Fruit fly (Drosophila melanogaster) whole organism, embryonic: ENCODE results near the gene CG43796.

Experiments used
- Atf-2 ChIP-seq: fragments of 200-800 bp; sonication (Bioruptor generic); optimal IDR thresholded peaks from 2 replicates; lab custom pipeline; 2016; ENCODE audit warnings: missing biosample characterization, missing genetic modification characterization
- CG12659 ChIP-seq: fragments of 200-800 bp; sonication (Bioruptor generic); optimal IDR thresholded peaks from 3 replicates; lab custom pipeline; 2017; ENCODE audit warnings: mild to moderate bottlenecking, missing biosample characterization, missing genetic modification reagents, missing genetic modification characterization
- CG13123 ChIP-seq: fragments of 200-800 bp; sonication (Bioruptor generic); optimal IDR thresholded peaks from 2 replicates; lab custom pipeline; 2016; ENCODE audit warnings: missing biosample characterization, missing genetic modification characterization
- CG14050 ChIP-seq: fragments of 200-800 bp; sonication (Bioruptor generic); IDR thresholded peaks from 3 replicates; pipeline ENCODE4 v1.3.6; 2022; ENCODE audit warnings: missing biosample characterization, missing genetic modification characterization
- CG1529 ChIP-seq: fragments of 200-800 bp; sonication (Bioruptor generic); optimal IDR thresholded peaks from 3 replicates; lab custom pipeline; 2018; ENCODE audit warnings: missing biosample characterization, missing genetic modification characterization
- CG15696 ChIP-seq: fragments of 200-800 bp; sonication (Bioruptor generic); optimal IDR thresholded peaks from 2 replicates; lab custom pipeline; 2019; ENCODE audit warnings: missing biosample characterization, mild to moderate bottlenecking, missing genetic modification characterization, moderate library complexity
- CG1647 ChIP-seq: fragments of 200-800 bp; sonication (Bioruptor generic); optimal IDR thresholded peaks from 3 replicates; lab custom pipeline; 2016; ENCODE audit warnings: missing biosample characterization, missing genetic modification characterization
- CG17186 ChIP-seq: fragments of 200-800 bp; sonication (Bioruptor generic); optimal IDR thresholded peaks from 3 replicates; lab custom pipeline; 2017; ENCODE audit warnings: missing biosample characterization, missing genetic modification reagents, missing genetic modification characterization
- CG17568 ChIP-seq: fragments of 200-800 bp; sonication (Bioruptor generic); optimal IDR thresholded peaks from 2 replicates; lab custom pipeline; 2018; ENCODE audit warnings: missing biosample characterization, mild to moderate bottlenecking, missing genetic modification characterization, moderate library complexity
- CG18011 ChIP-seq: fragments of 200-800 bp; sonication (Bioruptor generic); optimal IDR thresholded peaks from 2 replicates; lab custom pipeline; 2017; ENCODE audit warnings: missing biosample characterization, missing genetic modification characterization, mild to moderate bottlenecking, moderate library complexity, missing genotype
- CG2129 ChIP-seq: fragments of 200-800 bp; sonication (Bioruptor generic); IDR thresholded peaks from 2 replicates; pipeline ENCODE4 v1.3.6; 2022; ENCODE audit warnings: missing biosample characterization, missing genetic modification characterization; ENCODE audit not compliant: partially characterized antibody
- CG2202 ChIP-seq: fragments of 200-800 bp; sonication (Bioruptor generic); optimal IDR thresholded peaks from 2 replicates; lab custom pipeline; 2018; ENCODE audit warnings: missing biosample characterization, mild to moderate bottlenecking, missing genetic modification characterization
- CG3065 ChIP-seq: fragments of 200-800 bp; sonication (Bioruptor generic); optimal IDR thresholded peaks from 2 replicates; lab custom pipeline; 2016; ENCODE audit warnings: missing biosample characterization, missing genetic modification characterization
- CG33557 ChIP-seq: fragments of 200-800 bp; sonication (Bioruptor generic); optimal IDR thresholded peaks from 2 replicates; lab custom pipeline; 2019; ENCODE audit warnings: missing biosample characterization, mild to moderate bottlenecking, missing genetic modification characterization, moderate library complexity
- CG3838 ChIP-seq: fragments of 200-800 bp; sonication (Bioruptor generic); optimal IDR thresholded peaks from 3 replicates; lab custom pipeline; 2016; ENCODE audit warnings: missing biosample characterization, missing genetic modification characterization
- CG3847 ChIP-seq: fragments of 200-800 bp; sonication (Bioruptor generic); IDR thresholded peaks from 2 replicates; pipeline ENCODE4 v1.3.6; 2022; ENCODE audit warnings: missing biosample characterization, missing genetic modification characterization
- CG4730 ChIP-seq: fragments of 200-800 bp; sonication (Bioruptor generic); IDR thresholded peaks from 2 replicates; pipeline ENCODE4 v1.3.6; 2022; ENCODE audit warnings: missing biosample characterization, missing genetic modification characterization
- CG7963 ChIP-seq: fragments of 200-800 bp; sonication (Bioruptor generic); IDR thresholded peaks from 3 replicates; pipeline ENCODE4 v1.3.6; 2022; ENCODE audit warnings: missing biosample characterization, missing genetic modification characterization; ENCODE audit not compliant: partially characterized antibody
- D ChIP-seq, 2 experiments: fragments of 200-800 bp in 1 of 2; fragments of >200 bp in 1 of 2; sonication (Bioruptor generic) in 1 of 2; optimal IDR thresholded peaks; 2 replicates in 1 of 2; 3 replicates in 1 of 2; lab custom pipeline; 2017; ENCODE audit warnings: mild to moderate bottlenecking in 1 of 2, missing biosample characterization in 1 of 2, missing genetic modification characterization in 1 of 2, missing genetic modification reagents in 1 of 2
- Dp ChIP-seq: fragments of 200-800 bp; sonication (Bioruptor generic); optimal IDR thresholded peaks from 2 replicates; lab custom pipeline; 2018; ENCODE audit warnings: missing biosample characterization, mild to moderate bottlenecking, missing genetic modification characterization, moderate library complexity
- E2f1 ChIP-seq: fragments of 200-800 bp; sonication (Bioruptor generic); IDR thresholded peaks from 2 replicates; pipeline ENCODE4 v1.3.6; 2022; ENCODE audit warnings: missing biosample characterization, missing genetic modification characterization
- GATAe ChIP-seq: fragments of 200-800 bp; sonication (Bioruptor generic); conservative IDR thresholded peaks from 2 replicates; pipeline ENCODE4 v1.3.6; 2022; ENCODE audit warnings: missing biosample characterization, missing genetic modification characterization
- HLH3B ChIP-seq: fragments of 200-800 bp; sonication (Bioruptor generic); IDR thresholded peaks from 2 replicates; pipeline ENCODE4 v1.3.6; 2022; ENCODE audit warnings: missing biosample characterization, missing genetic modification characterization
- Hr51 ChIP-seq, 2 experiments: fragments of 200-800 bp; sonication (Bioruptor generic); optimal IDR thresholded peaks; 2 replicates in 1 of 2; 3 replicates in 1 of 2; lab custom pipeline; 2016 to 2018; ENCODE audit warnings: missing biosample characterization in 2 of 2, missing genetic modification characterization in 2 of 2, mild to moderate bottlenecking in 1 of 2, moderate library complexity in 1 of 2
- Myb ChIP-seq: fragments of 200-800 bp; sonication (Bioruptor generic); optimal IDR thresholded peaks from 2 replicates; lab custom pipeline; 2016; ENCODE audit warnings: missing biosample characterization, missing genetic modification characterization
- NfI ChIP-seq: fragments of 200-800 bp; sonication (Bioruptor generic); optimal IDR thresholded peaks from 3 replicates; lab custom pipeline; 2018; ENCODE audit warnings: missing biosample characterization, mild to moderate bottlenecking, missing genetic modification characterization, moderate library complexity
- Ssrp ChIP-seq: fragments of 200-800 bp; sonication (Bioruptor generic); optimal IDR thresholded peaks from 2 replicates; lab custom pipeline; 2018; ENCODE audit warnings: missing biosample characterization, mild to moderate bottlenecking, missing genetic modification characterization, moderate library complexity
- TFAM ChIP-seq: fragments of 200-800 bp; sonication (Bioruptor generic); optimal IDR thresholded peaks from 2 replicates; lab custom pipeline; 2017; ENCODE audit warnings: missing biosample characterization, missing genetic modification characterization, inconsistent platforms
- Tbp ChIP-seq: fragments of >200 bp; optimal IDR thresholded peaks from 2 replicates; lab custom pipeline; 2018; ENCODE audit warnings: missing biosample characterization, missing genetic modification characterization
- ac ChIP-seq: fragments of 200-800 bp; sonication (Bioruptor generic); optimal IDR thresholded peaks from 3 replicates; lab custom pipeline; 2017; ENCODE audit warnings: missing biosample characterization, mild to moderate bottlenecking, missing genetic modification characterization
- ara ChIP-seq: fragments of 200-800 bp; sonication (Bioruptor generic); IDR thresholded peaks from 2 replicates; pipeline ENCODE4 v1.3.6; 2022; ENCODE audit warnings: missing biosample characterization, missing genetic modification characterization
- ato ChIP-seq: fragments of 200-800 bp; sonication (Bioruptor generic); IDR thresholded peaks from 2 replicates; pipeline ENCODE4 v1.3.6; 2022; ENCODE audit warnings: missing biosample characterization, missing genetic modification characterization; ENCODE audit not compliant: partially characterized antibody
- az2 ChIP-seq: fragments of 200-800 bp; sonication (Bioruptor generic); optimal IDR thresholded peaks from 3 replicates; lab custom pipeline; 2016; ENCODE audit warnings: missing biosample characterization, missing genetic modification characterization
- chm ChIP-seq: fragments of 200-800 bp; sonication (Bioruptor generic); IDR thresholded peaks from 2 replicates; pipeline ENCODE4 v1.3.6; 2022; ENCODE audit warnings: missing biosample characterization, missing genetic modification characterization
- disco-r ChIP-seq: fragments of 200-800 bp; sonication (Bioruptor generic); optimal IDR thresholded peaks from 2 replicates; lab custom pipeline; 2016; ENCODE audit warnings: missing biosample characterization, missing genetic modification characterization
- fd102C ChIP-seq: fragments of 200-800 bp; sonication (Bioruptor generic); optimal IDR thresholded peaks from 2 replicates; lab custom pipeline; 2018; ENCODE audit warnings: missing biosample characterization, mild to moderate bottlenecking, missing genetic modification characterization, moderate library complexity
- ftz-f1 ChIP-seq: fragments of 200-800 bp; sonication (Bioruptor generic); optimal IDR thresholded peaks from 2 replicates; lab custom pipeline; 2016; ENCODE audit warnings: missing biosample characterization, missing genetic modification characterization
- grau ChIP-seq: fragments of 200-800 bp; optimal IDR thresholded peaks from 3 replicates; lab custom pipeline; 2019; ENCODE audit warnings: missing biosample characterization, mild to moderate bottlenecking, missing genetic modification characterization, moderate library complexity
- h ChIP-seq: fragments of >200 bp; optimal IDR thresholded peaks from 2 replicates; lab custom pipeline; 2017
- jigr1 ChIP-seq: fragments of 200-800 bp; sonication (Bioruptor generic); IDR thresholded peaks from 3 replicates; pipeline ENCODE4 v1.3.6; 2022; ENCODE audit warnings: missing biosample characterization, missing genetic modification characterization
- ken ChIP-seq: fragments of 200-800 bp; sonication (Bioruptor generic); IDR thresholded peaks from 3 replicates; pipeline ENCODE4 v1.3.6; 2022; ENCODE audit warnings: missing biosample characterization, missing genetic modification characterization
- klu ChIP-seq: fragments of 200-800 bp; sonication (Bioruptor generic); IDR thresholded peaks from 2 replicates; pipeline ENCODE4 v1.3.6; 2022; ENCODE audit warnings: missing biosample characterization, missing genetic modification characterization
- lab ChIP-seq: fragments of 200-800 bp; sonication (Bioruptor generic); optimal IDR thresholded peaks from 3 replicates; lab custom pipeline; 2017; ENCODE audit warnings: missing biosample characterization, missing genetic modification characterization, mild to moderate bottlenecking, moderate library complexity, missing genetic modification reagents
- mld ChIP-seq: fragments of 200-800 bp; sonication (Bioruptor generic); IDR thresholded peaks from 3 replicates; pipeline ENCODE4 v1.3.6; 2022; ENCODE audit warnings: missing biosample characterization, missing genetic modification characterization; ENCODE audit not compliant: partially characterized antibody
- odd ChIP-seq: fragments of 200-800 bp; sonication (Bioruptor generic); optimal IDR thresholded peaks from 2 replicates; lab custom pipeline; 2017; ENCODE audit warnings: missing biosample characterization, mild to moderate bottlenecking, missing genetic modification characterization
- pfk ChIP-seq: fragments of 200-800 bp; sonication (Bioruptor generic); optimal IDR thresholded peaks from 2 replicates; lab custom pipeline; 2018; ENCODE audit warnings: missing biosample characterization, mild to moderate bottlenecking, missing genetic modification characterization, moderate library complexity
- pnt ChIP-seq: fragments of 200-800 bp; sonication (Bioruptor generic); optimal IDR thresholded peaks from 3 replicates; lab custom pipeline; 2016; ENCODE audit warnings: missing biosample characterization, missing genetic modification characterization
- pum ChIP-seq: fragments of 200-800 bp; sonication (Bioruptor generic); optimal IDR thresholded peaks from 2 replicates; lab custom pipeline; 2016; ENCODE audit warnings: missing biosample characterization, missing genetic modification characterization
- schlank ChIP-seq: fragments of 200-800 bp; sonication (Bioruptor generic); optimal IDR thresholded peaks from 2 replicates; lab custom pipeline; 2018; ENCODE audit warnings: missing biosample characterization, mild to moderate bottlenecking, missing genetic modification characterization
- tap ChIP-seq: fragments of 200-800 bp; optimal IDR thresholded peaks from 3 replicates; lab custom pipeline; 2019; ENCODE audit warnings: missing biosample characterization, mild to moderate bottlenecking, missing genetic modification characterization, moderate library complexity
- tgo ChIP-seq: fragments of 200-800 bp; sonication (Bioruptor generic); IDR thresholded peaks from 3 replicates; pipeline ENCODE4 v1.3.6; 2022; ENCODE audit warnings: missing biosample characterization, missing genetic modification characterization

Gene CG43796

dm6 chr2L:8471667-8472066 is 10.5 kb upstream of the CG43796 start (continued):
- TF ChIP-seq ato (GFP tag; lab: Robert Waterston, UW), result no peak
- no peak for TF ChIP-seq pnt (GFP tag; lab: Kevin White, UChicago)
- TF ChIP-seq CG15696, result peak; percentile 57
- TF ChIP-seq CG7963 (GFP tag; lab: Robert Waterston, UW), result no peak
- TF ChIP-seq Hr51 (GFP tag; optimal IDR thresholded peaks at IDR 0.05; lab: Kevin White, UChicago), result peak in 1 of 2 experiments; percentile 25
- TF ChIP-seq tgo (GFP tag; lab: Robert Waterston, UW), result no peak
- no peak for TF ChIP-seq odd (GFP tag; lab: Kevin White, UChicago)
- no peak for TF ChIP-seq mld
- no peak; the same call in 1 of the 2 replicates for TF ChIP-seq HLH3B (GFP tag; lab: Robert Waterston, UW)
- TF ChIP-seq az2 (GFP tag; lab: Kevin White, UChicago), result peak; percentile 14
- TF ChIP-seq fd102C (GFP tag; lab: Kevin White, UChicago), result no peak
- no peak for TF ChIP-seq Myb (GFP tag; lab: Kevin White, UChicago)
- TF ChIP-seq CG33557, result peak; percentile 43
- no peak for TF ChIP-seq E2f1 (GFP tag; lab: Robert Waterston, UW)
- no peak for TF ChIP-seq CG18011 (GFP tag; lab: Kevin White, UChicago)
- TF ChIP-seq h (lab: Kevin White, UChicago), result no peak
- TF ChIP-seq pum (GFP tag; lab: Kevin White, UChicago), result no peak
- TF ChIP-seq disco-r (GFP tag; lab: Kevin White, UChicago), result no peak
- no peak for TF ChIP-seq CG3065 (GFP tag; lab: Kevin White, UChicago)
- TF ChIP-seq TFAM (GFP tag; lab: Kevin White, UChicago), result no peak
- TF ChIP-seq ac (GFP tag; lab: Kevin White, UChicago), result no peak
- TF ChIP-seq pfk (GFP tag; lab: Kevin White, UChicago), result no peak
- no peak for TF ChIP-seq ftz-f1 (GFP tag; lab: Kevin White, UChicago)
- TF ChIP-seq CG2129 (GFP tag; lab: Robert Waterston, UW), result no peak
- TF ChIP-seq ara (GFP tag; lab: Robert Waterston, UW), result no peak
- TF ChIP-seq Ssrp (tag; lab: Kevin White, UChicago), result peak; percentile 40
- TF ChIP-seq CG13123 (GFP tag; lab: Kevin White, UChicago), result no peak
- no peak for TF ChIP-seq CG4730
- TF ChIP-seq Tbp (GFP tag; lab: Kevin White, UChicago), result no peak
- TF ChIP-seq CG1647 (GFP tag; lab: Kevin White, UChicago), result no peak
- TF ChIP-seq jigr1 (GFP tag; lab: Robert Waterston, UW), result no peak
- TF ChIP-seq CG3847, result no peak
- no peak for TF ChIP-seq ken (GFP tag; lab: Robert Waterston, UW)
- TF ChIP-seq CG17186, result no peak
- no peak for TF ChIP-seq lab (GFP tag; lab: Kevin White, UChicago)
- peak; percentile 10 for TF ChIP-seq CG1529 (GFP tag; lab: Kevin White, UChicago)
- TF ChIP-seq GATAe, result no peak
- TF ChIP-seq grau (tag; lab: Kevin White, UChicago), result peak; percentile 38
- no peak for TF ChIP-seq klu
- no peak for TF ChIP-seq D (optimal IDR thresholded peaks at IDR 0.05; lab: Kevin White, UChicago)
- peak; percentile 46 for TF ChIP-seq D (GFP tag; optimal IDR thresholded peaks at IDR 0.05; lab: Kevin White, UChicago)
- TF ChIP-seq schlank (tag; lab: Kevin White, UChicago), result no peak
- peak; percentile 4 for TF ChIP-seq CG2202 (tag; lab: Kevin White, UChicago)
- TF ChIP-seq CG3838 (GFP tag; lab: Kevin White, UChicago), result no peak
- TF ChIP-seq Dp (GFP tag; lab: Kevin White, UChicago), result no peak
- no peak for TF ChIP-seq CG14050 (GFP tag; lab: Robert Waterston, UW)
- TF ChIP-seq CG12659 (GFP tag; lab: Kevin White, UChicago), result no peak
- no peak for TF ChIP-seq Atf-2 (GFP tag; lab: Kevin White, UChicago)
- TF ChIP-seq chm (GFP tag; lab: Robert Waterston, UW), result no peak
- no peak for TF ChIP-seq NfI (GFP tag; lab: Kevin White, UChicago)
- TF ChIP-seq tap (tag; lab: Kevin White, UChicago), result peak; percentile 11
- TF ChIP-seq CG17568 (GFP tag; lab: Kevin White, UChicago), result no peak
